Worm (Caenorhabditis elegans) whole organism, L3 larva: ENCODE results near the gene npr-25.

Source experiments
- elt-2 ChIP-seq: sonication (generic microtip); optimal IDR thresholded peaks from 2 replicates; lab custom pipeline; 2016; ENCODE audit warnings: missing genetic modification reagents, mild to moderate bottlenecking, missing genetic modification characterization, missing compliant biosample characterization
- elt-3 ChIP-seq, 3 experiments: fragments of 150-350 bp in 1 of 3; sonication (generic microtip) in 2 of 3; optimal IDR thresholded peaks; 2 replicates in 2 of 3; 4 replicates in 1 of 3; lab custom pipeline; 2014 to 2017; ENCODE audit warnings: missing biosample characterization in 3 of 3, missing genetic modification characterization in 3 of 3
- eor-1 ChIP-seq, 2 experiments: fragments of 150-350 bp; optimal IDR thresholded peaks; 2 replicates each; lab custom pipeline; 2014 to 2018; ENCODE audit warnings: missing biosample characterization in 2 of 2, missing genetic modification characterization in 2 of 2
- lin-39 ChIP-seq: fragments of 150-350 bp; optimal IDR thresholded peaks from 2 replicates; lab custom pipeline; 2018; ENCODE audit warnings: missing biosample characterization, missing genetic modification reagents, missing genetic modification characterization
- nhr-11 ChIP-seq: fragments of 150-350 bp; optimal IDR thresholded peaks from 2 replicates; lab custom pipeline; 2014; ENCODE audit warnings: missing biosample characterization, missing genetic modification characterization
- nhr-28 ChIP-seq: fragments of 150-350 bp; optimal IDR thresholded peaks from 2 replicates; lab custom pipeline; 2014; ENCODE audit warnings: missing biosample characterization, missing genetic modification characterization

- TF ChIP-seq lin-39 (tag; lab: Kevin White, UChicago) (no peak), elt-2 (tag; lab: Kevin White, UChicago) (no peak), nhr-11 (no peak), eor-1 (tag; optimal IDR thresholded peaks at IDR 0.05; lab: Kevin White, UChicago) (no peak), elt-3 (tag; optimal IDR thresholded peaks at IDR 0.05; lab: Kevin White, UChicago) (no peak), nhr-28 (tag; lab: Kevin White, UChicago) (no peak)
These were observed 36.0 kb downstream of the npr-25 start, which contains the start of gene cutl-18 for ce11 chrV:11316801-11317200.
